Worm (Caenorhabditis elegans) whole organism, mixed stage, embryonic: ENCODE measurements around the gene F46C5.1.

Experiments
- ces-1 ChIP-seq: fragments of 150-350 bp; optimal IDR thresholded peaks from 2 replicates; lab custom pipeline; 2014; ENCODE audit warnings: missing biosample characterization, missing genetic modification reagents, missing genetic modification characterization
- elt-1 ChIP-seq: sonication (generic microtip); optimal IDR thresholded peaks from 2 replicates; lab custom pipeline; 2017; ENCODE audit warnings: missing genetic modification characterization, mild to moderate bottlenecking, missing compliant biosample characterization, antibody characterized with exemption, moderate library complexity, borderline replicate concordance; ENCODE audit not compliant: insufficient read depth
- elt-3 ChIP-seq: fragments of 150-350 bp; optimal IDR thresholded peaks from 2 replicates; lab custom pipeline; 2014; ENCODE audit warnings: missing biosample characterization, missing genetic modification characterization
- flh-1 ChIP-seq: fragments of 200-800 bp; sonication (Bioruptor generic); optimal IDR thresholded peaks from 2 replicates; lab custom pipeline; 2018; ENCODE audit warnings: mild to moderate bottlenecking, missing genetic modification characterization, moderate library complexity, missing compliant biosample characterization
- mep-1 ChIP-seq: fragments of 150-350 bp; optimal IDR thresholded peaks from 2 replicates; lab custom pipeline; 2017; ENCODE audit warnings: missing biosample characterization, missing genetic modification reagents, missing genetic modification characterization, inconsistent platforms
- nhr-76 ChIP-seq: sonication (generic microtip); optimal IDR thresholded peaks from 2 replicates; lab custom pipeline; 2017; ENCODE audit warnings: missing biosample characterization, missing genetic modification characterization
- pha-4 ChIP-seq: fragments of 150-350 bp; optimal IDR thresholded peaks from 2 replicates; lab custom pipeline; 2018; ENCODE audit warnings: missing biosample characterization, missing genetic modification reagents, missing genetic modification characterization
- unc-39 ChIP-seq: fragments of 150-350 bp; optimal IDR thresholded peaks from 2 replicates; lab custom pipeline; 2014; ENCODE audit warnings: missing biosample characterization, missing genetic modification characterization
- unc-62 ChIP-seq: fragments of 150-350 bp; optimal IDR thresholded peaks from 2 replicates; lab custom pipeline; 2014; ENCODE audit warnings: missing biosample characterization, missing genetic modification reagents, missing genetic modification characterization
- ztf-11 ChIP-seq: fragments of 150-350 bp; optimal IDR thresholded peaks from 2 replicates; lab custom pipeline; 2014; ENCODE audit warnings: missing biosample characterization, missing genetic modification characterization

DNA sequence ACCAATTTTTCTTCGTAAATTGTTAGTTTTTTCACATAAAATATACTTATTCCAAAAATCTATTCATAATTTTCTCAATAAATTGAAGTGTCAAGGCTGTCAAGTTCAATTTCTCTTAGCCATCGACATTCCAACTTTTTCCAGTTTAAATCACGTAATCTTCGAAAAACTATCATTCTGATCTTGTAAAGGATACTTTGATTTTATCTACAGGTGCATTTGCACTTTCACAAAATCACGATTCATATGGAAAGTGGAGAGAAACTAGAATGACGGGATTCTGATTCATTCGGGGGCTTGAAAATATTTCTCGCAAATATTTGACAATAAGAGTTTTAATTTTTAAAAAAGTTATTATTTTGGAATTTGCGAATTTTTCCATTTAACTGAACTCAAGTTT lies 32.2 kb upstream of the F46C5.1 start:
- TF ChIP-seq elt-3 (tag; lab: Kevin White, UChicago) (no peak), unc-62 (GFP tag; lab: Kevin White, UChicago) (no peak), mep-1 (no peak), ztf-11 (tag; lab: Kevin White, UChicago) (no peak), ces-1 (GFP tag; lab: Kevin White, UChicago) (no peak), elt-1 (tag; lab: Kevin White, UChicago) (no peak), nhr-76 (tag; lab: Kevin White, UChicago) (no peak), unc-39 (tag; lab: Kevin White, UChicago) (no peak), flh-1 (GFP tag; lab: Kevin White, UChicago) (no peak), pha-4 (tag; lab: Kevin White, UChicago) (no peak)
